Worm (Caenorhabditis elegans) whole organism, early embryonic: ENCODE results near the gene Y42A5A.5.

Source experiments
- B0310.2 ChIP-seq: sonication (generic microtip); optimal IDR thresholded peaks from 2 replicates; lab custom pipeline; 2016; ENCODE audit warnings: mild to moderate bottlenecking, missing genetic modification characterization, missing compliant biosample characterization
- F13C5.2 ChIP-seq: sonication (generic microtip); optimal IDR thresholded peaks from 2 replicates; lab custom pipeline; 2017; ENCODE audit warnings: mild to moderate bottlenecking, missing genetic modification characterization, inconsistent platforms, missing compliant biosample characterization
- aly-1 ChIP-seq: sonication (generic microtip); optimal IDR thresholded peaks from 2 replicates; lab custom pipeline; 2016; ENCODE audit warnings: missing genetic modification characterization, missing compliant biosample characterization
- ama-1 ChIP-seq: fragments of 150-350 bp; optimal IDR thresholded peaks from 2 replicates; lab custom pipeline; 2014
- ceh-13 ChIP-seq: fragments of 200-800 bp; sonication (Bioruptor generic); optimal IDR thresholded peaks from 2 replicates; lab custom pipeline; 2018; ENCODE audit warnings: mild to moderate bottlenecking, missing genetic modification characterization, missing compliant biosample characterization
- ceh-36 ChIP-seq: sonication (generic microtip); optimal IDR thresholded peaks from 2 replicates; lab custom pipeline; 2016; ENCODE audit warnings: missing genetic modification characterization, inconsistent platforms, missing compliant biosample characterization
- ets-7 ChIP-seq: sonication (generic microtip); optimal IDR thresholded peaks from 2 replicates; lab custom pipeline; 2016; ENCODE audit warnings: missing genotype, missing genetic modification characterization, missing compliant biosample characterization
- flt-1 ChIP-seq: fragments of 200-800 bp; sonication (Bioruptor generic); IDR thresholded peaks from 2 replicates; pipeline ENCODE4 v1.3.6; 2022; ENCODE audit warnings: missing genetic modification characterization, missing compliant biosample characterization
- hmbx-1 ChIP-seq: sonication (generic microtip); optimal IDR thresholded peaks from 2 replicates; lab custom pipeline; 2016; ENCODE audit warnings: mild to moderate bottlenecking, missing genetic modification characterization, missing compliant biosample characterization
- hmg-4 ChIP-seq: fragments of 200-800 bp; sonication (Bioruptor generic); optimal IDR thresholded peaks from 2 replicates; lab custom pipeline; 2018; ENCODE audit warnings: mild to moderate bottlenecking, missing genetic modification characterization, missing compliant biosample characterization
- hnd-1 ChIP-seq: sonication (generic microtip); optimal IDR thresholded peaks from 2 replicates; lab custom pipeline; 2016; ENCODE audit warnings: missing genetic modification characterization, missing compliant biosample characterization
- pes-1 ChIP-seq: fragments of 200-800 bp; sonication (Bioruptor generic); IDR thresholded peaks from 2 replicates; pipeline ENCODE4 v1.3.6; 2022; ENCODE audit warnings: missing genetic modification reagents, missing genetic modification characterization, missing compliant biosample characterization
- scrt-1 ChIP-seq: fragments of 200-800 bp; sonication (Bioruptor generic); IDR thresholded peaks from 2 replicates; pipeline ENCODE4 v1.3.6; 2022; ENCODE audit warnings: missing genetic modification characterization, missing compliant biosample characterization
- sea-1 ChIP-seq: fragments of 200-800 bp; sonication (Bioruptor generic); conservative IDR thresholded peaks from 2 replicates; pipeline ENCODE4 v1.3.6; 2022; ENCODE audit warnings: missing genetic modification characterization, missing compliant biosample characterization
- tbx-11 ChIP-seq: fragments of 200-800 bp; sonication (Bioruptor generic); IDR thresholded peaks from 2 replicates; pipeline ENCODE4 v1.3.6; 2022; ENCODE audit warnings: missing genetic modification characterization, missing compliant biosample characterization
- tbx-37 ChIP-seq: fragments of 200-800 bp; sonication (Bioruptor generic); conservative IDR thresholded peaks from 2 replicates; pipeline ENCODE4 v1.3.6; 2022; ENCODE audit warnings: missing genetic modification reagents, missing genetic modification characterization, missing compliant biosample characterization
- tra-4 ChIP-seq: sonication (generic microtip); optimal IDR thresholded peaks from 2 replicates; lab custom pipeline; 2017; ENCODE audit warnings: missing genetic modification characterization, missing compliant biosample characterization

Y42A5A.5 gene

DNA sequence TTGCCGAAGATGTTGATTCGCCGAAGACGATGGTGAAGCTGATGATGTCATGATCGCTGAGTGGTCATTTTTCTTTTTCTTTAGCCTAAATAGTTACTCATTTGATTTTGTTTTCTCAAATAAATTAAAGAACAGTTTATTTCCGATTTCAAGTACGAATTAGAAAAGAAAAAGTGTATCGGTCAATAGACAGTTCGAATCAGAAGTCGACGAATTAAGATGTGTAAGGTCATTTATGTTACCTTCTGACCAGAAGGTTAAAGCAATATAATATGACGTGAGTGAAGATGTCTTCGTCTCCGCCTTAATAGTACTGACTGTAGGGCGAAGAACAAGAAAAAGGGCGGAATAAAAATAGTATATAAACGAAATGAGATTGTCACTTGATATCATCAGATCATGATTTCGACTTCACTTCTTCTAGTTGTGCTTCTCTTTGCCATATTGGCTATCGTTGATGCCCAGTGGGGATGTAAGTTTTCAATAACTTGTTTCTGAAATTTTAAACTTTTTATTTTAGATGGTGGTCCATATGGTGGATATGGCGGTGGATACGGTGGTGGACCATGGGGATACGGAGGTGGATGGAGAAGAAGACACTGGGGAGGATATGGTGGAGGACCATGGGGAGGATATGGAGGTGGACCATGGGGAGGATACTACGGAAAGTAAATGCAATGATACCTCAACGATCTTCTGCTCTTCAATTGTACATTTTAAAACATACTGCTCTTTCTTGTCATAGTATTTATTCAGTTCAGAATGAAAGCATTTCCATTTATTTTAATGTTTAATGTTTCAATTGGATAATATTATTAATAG is 37.6 kb upstream of the Y42A5A.5 start, which contains the start of the genes T19C4.24 and nlp-33:
T19C4.24 (minus strand) TSS at position 51 of the 822 bp plus-strand sequence.
nlp-33 (plus strand) TSS at position 389 of the 822 bp plus-strand sequence.
- TF ChIP-seq ets-7 (no peak), tra-4 (tag; lab: Kevin White, UChicago) (no peak), hmbx-1 (tag; lab: Kevin White, UChicago) (no peak), hnd-1 (no peak), F13C5.2 (tag; lab: Kevin White, UChicago) (no peak), flt-1 (GFP tag; lab: Robert Waterston, UW) (no peak)

DNA sequence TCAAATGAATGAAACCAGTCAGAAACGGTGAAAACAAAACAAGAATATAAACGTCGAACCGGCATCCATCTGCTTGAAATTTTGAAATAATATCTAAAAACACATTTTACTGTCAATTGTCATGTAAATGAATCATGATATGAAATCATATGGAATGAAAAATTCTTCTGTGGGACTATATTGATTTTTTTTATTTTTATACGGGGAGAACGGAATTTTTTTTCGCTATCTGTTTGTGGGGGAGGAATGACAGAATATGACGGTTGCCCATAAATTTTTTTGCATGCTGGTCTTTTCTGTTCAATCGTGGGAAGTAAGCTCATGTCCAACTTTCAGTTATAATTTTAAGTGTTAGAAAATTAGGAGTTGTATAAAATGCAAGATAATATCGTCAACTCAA is 35.1 kb upstream of the Y42A5A.5 start, which contains the start of gene C06H2.7:
C06H2.7 (minus strand) TSS at position 101 of the 400 bp plus-strand sequence.
- TF ChIP-seq hnd-1 (no peak), ceh-13 (GFP tag; lab: Kevin White, UChicago) (no peak), ets-7 (no peak), scrt-1 (GFP tag; lab: Robert Waterston, UW) (no peak)

ce11 chrV:11141179-11141578 is 31.6 kb upstream of the Y42A5A.5 start, which contains the start of gene folt-1:
TSS of gene folt-1 (plus strand) at chrV:11141479.
- TF ChIP-seq F13C5.2 (tag; lab: Kevin White, UChicago) = no peak
- TF ChIP-seq ama-1 (lab: Kevin White, UChicago) = no peak
- no peak for TF ChIP-seq sea-1 (GFP tag; lab: Robert Waterston, UW)
- no peak for TF ChIP-seq ceh-36
- no peak for TF ChIP-seq hnd-1
- TF ChIP-seq ets-7 = no peak
- no peak for TF ChIP-seq hmg-4 (GFP tag; lab: Kevin White, UChicago)
- TF ChIP-seq flt-1 (GFP tag; lab: Robert Waterston, UW) = no peak
- no peak for TF ChIP-seq scrt-1 (GFP tag; lab: Robert Waterston, UW)
- TF ChIP-seq tbx-37 (GFP tag; lab: Robert Waterston, UW) = no peak
- TF ChIP-seq ceh-13 (GFP tag; lab: Kevin White, UChicago) = no peak
- TF ChIP-seq tbx-11 (GFP tag; lab: Robert Waterston, UW) = no peak
- TF ChIP-seq pes-1 (GFP tag; lab: Robert Waterston, UW) = no peak
- TF ChIP-seq B0310.2 (tag; lab: Kevin White, UChicago) = no peak
- no peak for TF ChIP-seq hmbx-1 (tag; lab: Kevin White, UChicago)
- TF ChIP-seq tra-4 (tag; lab: Kevin White, UChicago) = no peak
- no peak for TF ChIP-seq aly-1 (tag; lab: Kevin White, UChicago)

DNA sequence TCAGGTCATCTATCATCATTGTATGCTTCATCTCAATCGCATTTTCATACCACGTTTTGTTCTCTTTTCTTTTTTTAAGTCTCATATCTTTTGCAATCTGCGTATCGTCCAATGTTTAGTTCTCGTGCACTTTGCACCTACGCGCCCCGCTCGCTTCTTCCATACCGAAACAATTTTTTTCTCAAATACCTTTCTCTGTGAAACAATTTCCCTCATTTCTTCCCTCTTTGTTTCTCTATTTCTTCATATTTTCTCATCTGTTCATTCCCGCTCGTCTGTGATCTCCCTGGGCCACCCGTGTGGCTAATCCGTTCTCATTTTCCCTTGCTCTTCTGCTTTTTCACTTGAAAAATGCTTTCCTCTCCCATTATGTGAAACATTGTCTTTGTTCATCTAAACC is 30.8 kb upstream of the Y42A5A.5 start:
- no peak for TF ChIP-seq tra-4 (tag; lab: Kevin White, UChicago)
- TF ChIP-seq flt-1 (GFP tag; lab: Robert Waterston, UW) = no peak
- no peak for TF ChIP-seq F13C5.2 (tag; lab: Kevin White, UChicago)
- TF ChIP-seq pes-1 (GFP tag; lab: Robert Waterston, UW) = no peak
- TF ChIP-seq sea-1 (GFP tag; lab: Robert Waterston, UW) = no peak
- no peak for TF ChIP-seq B0310.2 (tag; lab: Kevin White, UChicago)
- no peak for TF ChIP-seq tbx-37 (GFP tag; lab: Robert Waterston, UW)

DNA sequence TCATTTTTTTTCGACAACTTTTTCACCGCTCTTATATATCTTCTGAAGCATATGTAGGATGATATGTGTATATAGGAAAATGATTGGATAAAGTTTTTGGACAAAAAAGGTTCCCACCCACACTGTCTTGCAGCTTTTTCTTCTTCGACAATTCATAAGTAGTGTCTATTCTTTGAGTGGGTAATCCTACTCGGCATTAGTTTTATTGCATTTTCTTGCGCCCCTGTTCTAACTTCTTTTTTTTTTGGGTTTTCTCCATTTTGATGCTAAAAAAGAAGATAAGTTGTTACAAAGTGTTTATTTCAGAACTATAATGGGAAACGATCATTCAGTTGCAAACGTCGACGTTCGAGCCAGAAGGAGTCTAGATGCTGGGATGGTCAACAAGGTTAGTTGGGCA is 24.7 kb upstream of the Y42A5A.5 start, which contains the start of gene glb-3:
glb-3 (plus strand) TSS at position 301 of the 400 bp plus-strand sequence.
- no peak for TF ChIP-seq sea-1 (GFP tag; lab: Robert Waterston, UW)
- TF ChIP-seq ets-7 = no peak
- TF ChIP-seq ceh-13 (GFP tag; lab: Kevin White, UChicago) = no peak
- no peak for TF ChIP-seq tbx-37 (GFP tag; lab: Robert Waterston, UW)
- no peak for TF ChIP-seq hmbx-1 (tag; lab: Kevin White, UChicago)
- no peak for TF ChIP-seq F13C5.2 (tag; lab: Kevin White, UChicago)
- TF ChIP-seq B0310.2 (tag; lab: Kevin White, UChicago) = no peak
- TF ChIP-seq tbx-11 (GFP tag; lab: Robert Waterston, UW) = no peak

ce11 chrV:11133516-11133915 is 24.0 kb upstream of the Y42A5A.5 start:
- TF ChIP-seq ceh-36 (no peak), ama-1 (lab: Kevin White, UChicago) (no peak), tbx-37 (GFP tag; lab: Robert Waterston, UW) (no peak), aly-1 (tag; lab: Kevin White, UChicago) (no peak), sea-1 (GFP tag; lab: Robert Waterston, UW) (no peak), hnd-1 (no peak), hmbx-1 (tag; lab: Kevin White, UChicago) (no peak), B0310.2 (tag; lab: Kevin White, UChicago) (no peak), flt-1 (GFP tag; lab: Robert Waterston, UW) (no peak), pes-1 (GFP tag; lab: Robert Waterston, UW) (no peak), F13C5.2 (tag; lab: Kevin White, UChicago) (no peak), ets-7 (no peak), tbx-11 (GFP tag; lab: Robert Waterston, UW) (no peak), hmg-4 (GFP tag; lab: Kevin White, UChicago) (no peak), scrt-1 (GFP tag; lab: Robert Waterston, UW) (no peak), tra-4 (tag; lab: Kevin White, UChicago) (no peak), ceh-13 (GFP tag; lab: Kevin White, UChicago) (no peak)

ce11 chrV:11131801-11132200 is 22.3 kb upstream of the Y42A5A.5 start:
- TF ChIP-seq hmbx-1 (tag; lab: Kevin White, UChicago) (no peak), pes-1 (GFP tag; lab: Robert Waterston, UW) (no peak), sea-1 (GFP tag; lab: Robert Waterston, UW) (no peak), B0310.2 (tag; lab: Kevin White, UChicago) (no peak), flt-1 (GFP tag; lab: Robert Waterston, UW) (no peak), F13C5.2 (tag; lab: Kevin White, UChicago) (no peak), ceh-36 (no peak), tra-4 (tag; lab: Kevin White, UChicago) (no peak), ama-1 (lab: Kevin White, UChicago) (no peak), ets-7 (no peak), ceh-13 (GFP tag; lab: Kevin White, UChicago) (no peak), hnd-1 (no peak), aly-1 (tag; lab: Kevin White, UChicago) (no peak), hmg-4 (GFP tag; lab: Kevin White, UChicago) (no peak), tbx-11 (GFP tag; lab: Robert Waterston, UW) (no peak), tbx-37 (GFP tag; lab: Robert Waterston, UW) (no peak)
